Fruit fly (Drosophila melanogaster) whole organism: ENCODE results near the gene PGRP-SB1.

Source experiments
- CG8478 ChIP-seq: fragments of >200 bp; optimal IDR thresholded peaks from 2 replicates; lab custom pipeline; 2018; ENCODE audit warnings: inconsistent platforms
- Dll ChIP-seq: fragments of >200 bp; optimal IDR thresholded peaks from 2 replicates; lab custom pipeline; 2017
- EcR ChIP-seq, 2 experiments: fragments of >200 bp; optimal IDR thresholded peaks; 2 replicates each; lab custom pipeline; 2017; ENCODE audit warnings: missing biosample characterization in 2 of 2, missing genetic modification characterization in 2 of 2, missing genetic modification reagents in 2 of 2
- pan ChIP-seq: fragments of >200 bp; optimal IDR thresholded peaks from 2 replicates; lab custom pipeline; 2017
- psq ChIP-seq: fragments of >200 bp; optimal IDR thresholded peaks from 2 replicates; lab custom pipeline; 2017
- usp ChIP-seq: fragments of >200 bp; optimal IDR thresholded peaks from 2 replicates; lab custom pipeline; 2017; ENCODE audit warnings: missing biosample characterization, missing genetic modification characterization, mixed read lengths

PGRP-SB1 gene

DNA sequence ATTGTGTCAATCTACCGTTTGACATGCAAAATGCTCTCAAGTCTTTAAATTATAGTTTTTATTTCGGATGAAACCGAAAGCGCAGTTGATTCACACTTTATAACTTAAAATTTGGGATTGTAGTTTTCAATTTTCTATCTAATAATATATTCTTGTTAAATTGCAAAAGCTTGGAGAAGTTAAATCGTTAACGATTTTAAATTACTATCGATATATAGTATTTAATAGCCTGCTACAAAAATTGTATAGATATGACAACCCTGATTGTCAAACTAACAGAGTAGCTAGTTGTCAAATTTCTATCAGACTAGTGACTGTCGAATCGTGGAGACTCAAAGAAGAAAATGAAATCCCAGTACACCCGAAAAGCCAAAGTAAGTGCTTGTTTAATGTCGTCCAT, 23.1 kb downstream of the PGRP-SB1 start, which contains the start of gene CG9692:
TSS of gene CG9692 (plus strand) at position 301 of the 400 bp plus-strand sequence.
- TF ChIP-seq CG8478 (lab: Kevin White, UChicago), result no peak
- TF ChIP-seq EcR (GFP tag; optimal IDR thresholded peaks at IDR 0.05; lab: Kevin White, UChicago), result no peak
- TF ChIP-seq psq (lab: Kevin White, UChicago), result no peak
- TF ChIP-seq usp (GFP tag; lab: Kevin White, UChicago), result no peak
- no peak for TF ChIP-seq pan (lab: Kevin White, UChicago)
- no peak for TF ChIP-seq Dll (lab: Kevin White, UChicago)

- TF ChIP-seq pan (lab: Kevin White, UChicago) (no peak), psq (lab: Kevin White, UChicago) (no peak), usp (GFP tag; lab: Kevin White, UChicago) (no peak), CG8478 (lab: Kevin White, UChicago) (no peak), EcR (GFP tag; optimal IDR thresholded peaks at IDR 0.05; lab: Kevin White, UChicago) (no peak), Dll (lab: Kevin White, UChicago) (no peak)
Observed at dm6 chr3L:16704251-16704650, 23.5 kb downstream of the PGRP-SB1 start.

DNA sequence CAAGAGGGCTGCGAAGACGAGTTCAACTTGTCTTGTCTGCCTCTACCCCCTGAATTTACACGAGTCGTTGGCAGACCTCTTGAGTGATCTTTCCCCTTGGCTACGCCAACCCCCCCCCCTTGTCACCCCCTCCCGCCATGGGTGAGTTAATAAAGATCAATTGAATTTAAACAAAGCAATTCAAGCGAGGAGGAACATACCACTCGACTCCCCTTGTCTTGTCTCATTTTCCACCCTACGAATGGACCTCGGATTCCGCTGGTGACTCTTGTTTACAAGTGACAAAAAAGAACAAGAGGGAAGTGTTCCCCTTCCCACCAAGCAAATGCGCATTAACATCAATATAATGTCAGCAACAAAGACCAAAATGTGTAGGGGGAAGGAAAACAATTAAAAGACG, 24.9 kb downstream of the PGRP-SB1 start:
- TF ChIP-seq CG8478 (lab: Kevin White, UChicago), result no peak
- no peak for TF ChIP-seq usp (GFP tag; lab: Kevin White, UChicago)
- no peak for TF ChIP-seq psq (lab: Kevin White, UChicago)
- no peak for TF ChIP-seq Dll (lab: Kevin White, UChicago)

- TF ChIP-seq Dll (lab: Kevin White, UChicago) (no peak), usp (GFP tag; lab: Kevin White, UChicago) (no peak)
Observed at dm6 chr3L:16699292-16700026, 28.3 kb downstream of the PGRP-SB1 start.

DNA sequence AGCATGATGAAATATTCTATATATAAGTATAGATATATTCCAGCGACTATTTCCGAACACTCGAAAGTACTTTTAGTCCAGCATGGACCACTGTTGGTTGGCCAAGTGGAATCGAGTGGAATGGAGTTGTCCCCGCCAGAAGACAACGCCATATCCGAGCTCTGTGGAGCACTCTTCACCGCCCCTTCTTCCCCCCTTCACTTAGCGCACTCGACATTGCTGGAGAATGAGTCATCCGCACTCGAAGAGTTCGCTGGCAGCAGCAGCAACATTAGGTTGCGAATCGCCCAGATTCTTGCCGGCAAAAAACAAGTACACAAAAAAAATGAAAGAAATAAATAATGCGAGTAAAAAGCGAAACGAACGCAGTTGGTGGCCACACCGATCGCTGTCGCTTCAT, 29.7 kb downstream of the PGRP-SB1 start:
- TF ChIP-seq CG8478 (lab: Kevin White, UChicago) (no peak), usp (GFP tag; lab: Kevin White, UChicago) (no peak), pan (lab: Kevin White, UChicago) (no peak), EcR (GFP tag; optimal IDR thresholded peaks at IDR 0.05; lab: Kevin White, UChicago) (no peak), psq (lab: Kevin White, UChicago) (no peak), Dll (lab: Kevin White, UChicago) (no peak)

dm6 chr3L:16697069-16697468, 30.7 kb downstream of the PGRP-SB1 start:
- no peak for TF ChIP-seq usp (GFP tag; lab: Kevin White, UChicago)
- no peak for TF ChIP-seq pan (lab: Kevin White, UChicago)
- TF ChIP-seq psq (lab: Kevin White, UChicago), result no peak
- TF ChIP-seq CG8478 (lab: Kevin White, UChicago), result no peak
- no peak for TF ChIP-seq Dll (lab: Kevin White, UChicago)
- no peak for TF ChIP-seq EcR (GFP tag; optimal IDR thresholded peaks at IDR 0.05; lab: Kevin White, UChicago)

DNA sequence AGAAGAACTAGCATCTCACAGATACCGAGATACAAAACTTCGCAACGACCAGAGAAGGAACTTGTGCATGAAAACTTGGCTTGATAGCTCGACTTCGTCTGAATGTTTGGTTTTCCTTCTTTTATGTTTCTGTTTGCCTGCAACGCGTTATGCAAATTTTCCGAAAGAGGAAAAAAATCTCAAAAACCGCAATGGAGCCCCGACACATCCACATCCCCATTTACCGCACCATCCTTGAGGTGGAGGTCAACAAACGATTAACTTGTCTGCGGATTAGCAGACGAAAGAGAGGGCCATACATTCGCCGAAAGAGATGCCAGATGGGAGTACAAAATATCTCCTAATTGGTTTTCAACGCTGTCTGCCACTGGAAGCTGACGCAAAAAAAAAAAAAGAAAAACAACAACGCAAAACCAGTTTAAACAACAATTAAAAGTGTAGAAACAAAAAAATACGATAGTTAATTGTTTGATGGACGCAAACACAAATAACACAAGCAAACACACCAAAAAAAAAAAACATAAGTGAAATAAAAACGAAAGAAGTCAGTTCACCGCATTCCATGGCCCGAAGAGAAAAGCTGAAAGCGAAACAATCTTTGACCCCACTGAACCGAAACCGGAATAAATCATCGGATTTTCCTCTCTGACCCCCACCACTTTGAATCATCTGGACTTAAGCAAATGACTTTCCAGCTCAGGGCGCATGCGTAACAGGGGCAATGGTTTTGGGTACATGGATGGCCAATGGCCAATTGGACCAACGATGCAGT, 32.5 kb downstream of the PGRP-SB1 start:
- TF ChIP-seq EcR (GFP tag; optimal IDR thresholded peaks at IDR 0.05; lab: Kevin White, UChicago) (peak in 1 of 2 experiments; percentile 72), usp (GFP tag; lab: Kevin White, UChicago) (no peak), psq (lab: Kevin White, UChicago) (no peak), pan (lab: Kevin White, UChicago) (no peak)

- TF ChIP-seq Dll (lab: Kevin White, UChicago) (no peak), usp (GFP tag; lab: Kevin White, UChicago) (no peak), pan (lab: Kevin White, UChicago) (no peak), CG8478 (lab: Kevin White, UChicago) (no peak), psq (lab: Kevin White, UChicago) (no peak), EcR (GFP tag; optimal IDR thresholded peaks at IDR 0.05; lab: Kevin White, UChicago) (no peak)
Observed at dm6 chr3L:16693844-16694243, 33.9 kb downstream of the PGRP-SB1 start.

- no peak for TF ChIP-seq psq (lab: Kevin White, UChicago)
- TF ChIP-seq CG8478 (lab: Kevin White, UChicago), result no peak
- no peak for TF ChIP-seq EcR (GFP tag; optimal IDR thresholded peaks at IDR 0.05; lab: Kevin White, UChicago)
- no peak for TF ChIP-seq pan (lab: Kevin White, UChicago)
- no peak for TF ChIP-seq Dll (lab: Kevin White, UChicago)
- TF ChIP-seq usp (GFP tag; lab: Kevin White, UChicago), result no peak
Observed at dm6 chr3L:16690055-16690454, 37.7 kb downstream of the PGRP-SB1 start.

DNA sequence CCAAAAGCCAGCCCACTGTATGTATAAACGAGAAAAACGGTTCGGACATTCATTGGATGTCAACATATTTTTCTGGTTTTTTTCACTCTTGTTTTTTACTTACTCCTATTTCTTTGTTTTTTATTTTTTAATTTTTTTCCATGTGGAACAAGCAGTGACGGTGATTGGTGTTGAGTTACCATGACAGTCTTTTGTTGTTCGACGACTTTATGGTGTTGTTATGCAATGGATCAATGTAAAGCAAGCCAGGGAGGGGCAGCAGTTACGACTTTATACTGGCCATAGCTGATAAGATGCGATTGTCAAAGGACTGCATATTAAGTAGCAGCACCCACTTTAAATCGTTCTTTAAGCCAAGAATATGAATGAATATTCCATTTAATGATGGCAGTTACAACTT, 38.3 kb downstream of the PGRP-SB1 start:
- no peak for TF ChIP-seq EcR (GFP tag; optimal IDR thresholded peaks at IDR 0.05; lab: Kevin White, UChicago)
- no peak for TF ChIP-seq psq (lab: Kevin White, UChicago)

dm6 chr3L:16683007-16683406, 44.8 kb downstream of the PGRP-SB1 start:
- TF ChIP-seq EcR (GFP tag; optimal IDR thresholded peaks at IDR 0.05; lab: Kevin White, UChicago) (no peak), CG8478 (lab: Kevin White, UChicago) (no peak), usp (GFP tag; lab: Kevin White, UChicago) (no peak), pan (lab: Kevin White, UChicago) (no peak), psq (lab: Kevin White, UChicago) (no peak), Dll (lab: Kevin White, UChicago) (no peak)
